Fruit fly (Drosophila melanogaster) whole organism, adult: ENCODE measurements around the gene CG31559.

ENCODE experiments used
- CG11617 ChIP-seq: fragments of 200-800 bp; sonication (Bioruptor generic); optimal IDR thresholded peaks from 2 replicates; lab custom pipeline; 2017; ENCODE audit warnings: mild to moderate bottlenecking, missing biosample characterization, missing genetic modification reagents, missing genetic modification characterization
- CG12768 ChIP-seq: fragments of 200-800 bp; sonication (Bioruptor generic); optimal IDR thresholded peaks from 2 replicates; lab custom pipeline; 2017; ENCODE audit warnings: missing biosample characterization, missing genetic modification characterization, mild to moderate bottlenecking, moderate library complexity, missing genetic modification reagents
- CG14711 ChIP-seq: fragments of 200-800 bp; sonication (Bioruptor generic); optimal IDR thresholded peaks from 2 replicates; lab custom pipeline; 2018; ENCODE audit warnings: missing biosample characterization, mild to moderate bottlenecking, missing genetic modification characterization, moderate library complexity
- CG1620 ChIP-seq: fragments of 200-800 bp; sonication (Bioruptor generic); optimal IDR thresholded peaks from 2 replicates; lab custom pipeline; 2016; ENCODE audit warnings: missing biosample characterization, missing genetic modification characterization
- CG33017 ChIP-seq: fragments of 200-800 bp; sonication (Bioruptor generic); optimal IDR thresholded peaks from 2 replicates; lab custom pipeline; 2018; ENCODE audit warnings: missing biosample characterization, mild to moderate bottlenecking, missing genetic modification characterization, moderate library complexity
- CG5204 ChIP-seq: fragments of 200-800 bp; sonication (Bioruptor generic); optimal IDR thresholded peaks from 2 replicates; lab custom pipeline; 2016; ENCODE audit warnings: missing biosample characterization, missing genetic modification characterization
- CG7045 ChIP-seq: fragments of 200-800 bp; sonication (Bioruptor generic); optimal IDR thresholded peaks from 2 replicates; lab custom pipeline; 2017; ENCODE audit warnings: missing biosample characterization, mild to moderate bottlenecking, missing genetic modification characterization
- CG7101 ChIP-seq: fragments of 200-800 bp; sonication (Bioruptor generic); optimal IDR thresholded peaks from 2 replicates; lab custom pipeline; 2018; ENCODE audit warnings: missing biosample characterization, mild to moderate bottlenecking, missing genetic modification characterization, moderate library complexity
- Clk ChIP-seq: fragments of 200-800 bp; sonication (Bioruptor generic); optimal IDR thresholded peaks from 2 replicates; lab custom pipeline; 2017; ENCODE audit warnings: missing biosample characterization, missing genetic modification characterization
- Crg-1 ChIP-seq: fragments of 200-800 bp; sonication (Bioruptor generic); optimal IDR thresholded peaks from 2 replicates; lab custom pipeline; 2016; ENCODE audit warnings: missing biosample characterization, missing genetic modification characterization
- Hr96 ChIP-seq: fragments of 200-800 bp; sonication (Bioruptor generic); optimal IDR thresholded peaks from 2 replicates; lab custom pipeline; 2016; ENCODE audit warnings: missing biosample characterization, missing genetic modification characterization
- Mnt ChIP-seq: fragments of 200-800 bp; sonication (Bioruptor generic); optimal IDR thresholded peaks from 2 replicates; lab custom pipeline; 2016; ENCODE audit warnings: missing biosample characterization, mild to moderate bottlenecking, missing genetic modification characterization
- bab1 ChIP-seq: fragments of 200-800 bp; sonication (Bioruptor generic); optimal IDR thresholded peaks from 3 replicates; lab custom pipeline; 2019; ENCODE audit warnings: missing biosample characterization, mild to moderate bottlenecking, missing genetic modification characterization, moderate library complexity
- cic ChIP-seq: fragments of 200-800 bp; sonication (Bioruptor generic); optimal IDR thresholded peaks from 2 replicates; lab custom pipeline; 2017; ENCODE audit warnings: missing biosample characterization, mild to moderate bottlenecking, missing genetic modification characterization, moderate library complexity
- cnc ChIP-seq, 2 experiments: fragments of >200 bp; optimal IDR thresholded peaks; 2 replicates each; lab custom pipeline; 2017
- kay ChIP-seq: fragments of 200-800 bp; sonication (Bioruptor generic); peaks from one replicate; lab custom pipeline; 2016; ENCODE audit warnings: missing biosample characterization, missing genetic modification characterization, borderline replicate concordance
- ovo ChIP-seq: fragments of 200-800 bp; sonication (Bioruptor generic); optimal IDR thresholded peaks from 2 replicates; lab custom pipeline; 2016; ENCODE audit warnings: missing biosample characterization, missing genetic modification characterization
- pad ChIP-seq: fragments of 200-800 bp; sonication (Bioruptor generic); optimal IDR thresholded peaks from 3 replicates; lab custom pipeline; 2017; ENCODE audit warnings: missing biosample characterization, missing genetic modification characterization, mild to moderate bottlenecking, moderate library complexity, missing genetic modification reagents
- tj ChIP-seq: fragments of 200-800 bp; sonication (Bioruptor generic); optimal IDR thresholded peaks from 3 replicates; lab custom pipeline; 2017; ENCODE audit warnings: missing biosample characterization, mild to moderate bottlenecking, missing genetic modification characterization, moderate library complexity
- toe ChIP-seq: fragments of 200-800 bp; sonication (Bioruptor generic); optimal IDR thresholded peaks from 2 replicates; lab custom pipeline; 2016; ENCODE audit warnings: missing biosample characterization, missing genetic modification characterization

The CG31559 gene

DNA sequence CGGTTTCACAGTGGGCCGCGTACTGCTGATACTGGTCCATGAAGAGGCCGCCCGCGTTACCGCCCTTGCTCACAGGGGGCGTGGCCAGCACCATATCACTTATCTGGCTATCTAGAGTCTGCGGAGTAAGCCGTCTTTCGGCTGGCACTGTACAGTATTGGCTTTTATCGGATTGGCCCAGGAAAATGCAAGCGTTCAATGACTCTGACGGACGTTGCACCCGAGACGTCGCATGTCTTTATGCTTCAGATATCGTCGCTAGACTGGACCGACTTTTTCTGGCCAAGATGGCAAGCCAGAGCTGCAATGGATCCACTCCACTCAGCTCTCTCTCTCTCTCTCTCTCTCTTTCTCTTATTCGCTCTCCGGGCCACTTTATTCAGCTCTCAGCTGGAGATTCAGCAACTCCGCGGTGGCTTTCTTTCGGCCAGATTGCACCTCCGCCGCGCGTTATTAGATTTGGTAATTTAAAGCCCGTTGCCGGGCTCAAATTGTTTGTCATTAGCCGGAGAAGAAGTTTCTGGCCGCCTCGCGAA is at the start of gene CG31559:
Gene CG31559, minus strand, starts transcription at position 273 of the 536 bp plus-strand sequence.
- TF ChIP-seq cnc (optimal IDR thresholded peaks at IDR 0.05; lab: Kevin White, UChicago) (no peak), Mnt (GFP tag; lab: Kevin White, UChicago) (no peak), toe (GFP tag; lab: Kevin White, UChicago) (no peak), bab1 (GFP tag; lab: Kevin White, UChicago) (no peak), CG12768 (no peak), CG1620 (GFP tag; lab: Kevin White, UChicago) (no peak), kay (GFP tag; lab: Kevin White, UChicago) (no peak), CG7045 (no peak), CG7101 (tag; lab: Kevin White, UChicago) (no peak), CG11617 (GFP tag; lab: Kevin White, UChicago) (no peak), Hr96 (GFP tag; lab: Kevin White, UChicago) (no peak), Clk (GFP tag; lab: Kevin White, UChicago) (no peak), CG14711 (tag; lab: Kevin White, UChicago) (no peak), Crg-1 (no peak), CG5204 (GFP tag; lab: Kevin White, UChicago) (no peak)

DNA sequence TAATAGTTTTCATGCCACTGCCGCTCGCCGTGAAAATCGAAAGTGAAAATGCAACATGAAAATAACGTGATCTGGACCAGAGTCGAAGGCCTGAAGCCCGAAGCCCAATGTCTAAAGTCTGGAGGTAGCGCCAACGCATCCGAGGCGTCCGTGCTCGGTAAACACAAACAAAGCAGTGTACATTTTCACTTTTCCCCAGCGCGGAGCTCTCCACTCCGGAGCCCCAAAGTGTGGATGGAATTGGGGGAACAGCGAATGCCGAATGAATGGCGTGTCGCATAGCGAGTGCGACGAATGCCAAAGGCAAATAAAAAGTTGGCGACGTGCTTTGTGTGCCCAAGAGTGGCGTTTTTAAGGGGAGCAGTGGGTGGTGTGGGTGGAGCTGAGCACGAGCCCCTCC is 46.0 kb upstream of the CG31559 start:
- TF ChIP-seq CG14711 (tag; lab: Kevin White, UChicago) (no peak), cnc (optimal IDR thresholded peaks at IDR 0.05; lab: Kevin White, UChicago) (no peak), CG7045 (no peak), pad (GFP tag; lab: Kevin White, UChicago) (no peak), Clk (GFP tag; lab: Kevin White, UChicago) (no peak), Crg-1 (no peak), bab1 (GFP tag; lab: Kevin White, UChicago) (no peak), kay (GFP tag; lab: Kevin White, UChicago) (no peak)

DNA sequence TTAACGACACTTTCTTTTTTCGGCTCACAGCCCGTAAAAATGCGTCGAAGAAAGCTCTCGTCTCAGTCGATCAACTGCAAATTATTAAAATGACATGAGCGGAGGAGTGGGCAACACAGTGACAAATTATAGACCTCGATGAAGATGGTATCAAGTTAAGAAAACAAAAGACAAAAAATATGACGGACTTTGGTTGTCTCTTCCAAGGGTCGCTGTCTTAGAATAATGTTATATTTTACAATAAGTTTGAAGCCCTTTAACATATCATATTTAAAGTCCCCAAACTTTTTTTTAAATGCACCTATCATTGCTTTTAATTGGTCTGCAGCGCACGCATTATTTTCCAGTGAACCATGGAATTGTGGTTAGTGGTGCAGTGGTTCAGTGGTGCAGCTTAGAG is 42.7 kb upstream of the CG31559 start:
- TF ChIP-seq CG11617 (GFP tag; lab: Kevin White, UChicago) (no peak), CG7101 (tag; lab: Kevin White, UChicago) (no peak), cnc (optimal IDR thresholded peaks at IDR 0.05; lab: Kevin White, UChicago) (no peak), Clk (GFP tag; lab: Kevin White, UChicago) (no peak), CG5204 (GFP tag; lab: Kevin White, UChicago) (no peak), tj (no peak), toe (GFP tag; lab: Kevin White, UChicago) (no peak), ovo (GFP tag; lab: Kevin White, UChicago) (no peak), pad (GFP tag; lab: Kevin White, UChicago) (no peak), CG14711 (tag; lab: Kevin White, UChicago) (no peak), Mnt (GFP tag; lab: Kevin White, UChicago) (no peak), CG1620 (GFP tag; lab: Kevin White, UChicago) (no peak), CG33017 (tag; lab: Kevin White, UChicago) (no peak), cic (GFP tag; lab: Kevin White, UChicago) (no peak), Crg-1 (no peak), bab1 (GFP tag; lab: Kevin White, UChicago) (no peak), Hr96 (GFP tag; lab: Kevin White, UChicago) (no peak)

dm6 chr3R:6198488-6198892 is 41.5 kb upstream of the CG31559 start, which contains the start of gene Osi24:
Gene Osi24 (plus strand): TSS chr3R:6198811.
- TF ChIP-seq CG11617 (GFP tag; lab: Kevin White, UChicago), result no peak
- TF ChIP-seq Mnt (GFP tag; lab: Kevin White, UChicago), result no peak
- TF ChIP-seq CG5204 (GFP tag; lab: Kevin White, UChicago), result no peak
- TF ChIP-seq CG1620 (GFP tag; lab: Kevin White, UChicago), result no peak
- no peak for TF ChIP-seq kay (GFP tag; lab: Kevin White, UChicago)
- TF ChIP-seq CG33017 (tag; lab: Kevin White, UChicago), result no peak
- no peak for TF ChIP-seq Crg-1
- no peak for TF ChIP-seq bab1 (GFP tag; lab: Kevin White, UChicago)
- no peak for TF ChIP-seq pad (GFP tag; lab: Kevin White, UChicago)
- no peak for TF ChIP-seq cnc (optimal IDR thresholded peaks at IDR 0.05; lab: Kevin White, UChicago)
- no peak for TF ChIP-seq Hr96 (GFP tag; lab: Kevin White, UChicago)
- no peak for TF ChIP-seq CG7101 (tag; lab: Kevin White, UChicago)
- TF ChIP-seq CG12768, result no peak
- TF ChIP-seq CG7045, result no peak
- no peak for TF ChIP-seq tj
- no peak for TF ChIP-seq Clk (GFP tag; lab: Kevin White, UChicago)
- no peak for TF ChIP-seq CG14711 (tag; lab: Kevin White, UChicago)

- no peak for TF ChIP-seq Crg-1
- TF ChIP-seq toe (GFP tag; lab: Kevin White, UChicago), result no peak
- TF ChIP-seq CG14711 (tag; lab: Kevin White, UChicago), result no peak
- TF ChIP-seq CG12768, result no peak
These were observed 39.4 kb upstream of the CG31559 start for dm6 chr3R:6196416-6196815.

DNA sequence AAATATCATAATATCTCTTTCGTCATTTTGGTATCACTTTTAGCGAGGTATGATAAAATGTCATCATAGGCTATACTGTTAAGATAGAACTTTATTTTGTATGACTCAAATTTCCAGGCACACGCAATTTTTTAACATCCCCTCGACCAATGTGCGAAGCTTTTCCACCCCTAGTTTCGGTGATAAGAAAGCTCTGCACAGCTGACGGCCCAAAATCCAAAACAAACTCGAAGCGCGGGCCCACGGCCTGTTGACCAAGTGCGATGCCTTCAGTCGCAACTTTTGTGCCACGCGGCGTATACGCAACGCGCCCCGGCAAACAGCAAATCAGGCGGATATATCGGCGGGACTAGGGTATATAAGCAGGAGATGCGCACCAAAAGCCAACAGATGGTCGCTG is 30.0 kb upstream of the CG31559 start, which contains the start of gene NPFR:
Gene NPFR, plus strand, starts transcription at position 301 of the 400 bp plus-strand sequence.
- TF ChIP-seq cic (GFP tag; lab: Kevin White, UChicago) (no peak), bab1 (GFP tag; lab: Kevin White, UChicago) (no peak), ovo (GFP tag; lab: Kevin White, UChicago) (no peak), CG1620 (GFP tag; lab: Kevin White, UChicago) (no peak), Clk (GFP tag; lab: Kevin White, UChicago) (no peak), CG12768 (no peak), CG5204 (GFP tag; lab: Kevin White, UChicago) (no peak), Mnt (GFP tag; lab: Kevin White, UChicago) (no peak), toe (GFP tag; lab: Kevin White, UChicago) (no peak), cnc (optimal IDR thresholded peaks at IDR 0.05; lab: Kevin White, UChicago) (no peak), Hr96 (GFP tag; lab: Kevin White, UChicago) (no peak), CG7045 (no peak), pad (GFP tag; lab: Kevin White, UChicago) (no peak), Crg-1 (no peak), kay (GFP tag; lab: Kevin White, UChicago) (no peak), CG7101 (tag; lab: Kevin White, UChicago) (no peak), tj (no peak), CG11617 (GFP tag; lab: Kevin White, UChicago) (no peak), CG33017 (tag; lab: Kevin White, UChicago) (no peak)
